Worm (Caenorhabditis elegans) whole organism, L1 larva: ENCODE measurements around the gene C25A8.5.

Experiments used
- ceh-90 ChIP-seq: sonication (generic microtip); optimal IDR thresholded peaks from 2 replicates; lab custom pipeline; 2016; ENCODE audit warnings: missing genetic modification characterization, missing compliant biosample characterization
- ces-1 ChIP-seq: fragments of 150-350 bp; optimal IDR thresholded peaks from 2 replicates; lab custom pipeline; 2014; ENCODE audit warnings: missing biosample characterization, missing genetic modification reagents, missing genetic modification characterization
- efl-1 ChIP-seq, 4 experiments: fragments of 150-350 bp; optimal IDR thresholded peaks in 3 of 4; peaks in 1 of 4; 1 replicate in 1 of 4; 2 replicates in 3 of 4; lab custom pipeline; 2014; ENCODE audit warnings: missing biosample characterization in 2 of 4, missing genetic modification characterization in 2 of 4, missing genetic modification reagents in 2 of 4
- fos-1 ChIP-seq: fragments of 150-350 bp; optimal IDR thresholded peaks from 2 replicates; lab custom pipeline; 2014; ENCODE audit warnings: missing biosample characterization, missing genetic modification characterization
- isw-1 ChIP-seq: fragments of 200-800 bp; sonication (Bioruptor generic); IDR thresholded peaks from 2 replicates; pipeline ENCODE4 v1.3.6; 2022; ENCODE audit warnings: missing genetic modification characterization, missing compliant biosample characterization
- jun-1 ChIP-seq: fragments of 150-350 bp; optimal IDR thresholded peaks from 2 replicates; lab custom pipeline; 2014; ENCODE audit warnings: missing biosample characterization, missing genetic modification reagents, missing genetic modification characterization
- lin-13 ChIP-seq: fragments of 150-350 bp; optimal IDR thresholded peaks from 2 replicates; lab custom pipeline; 2014; ENCODE audit warnings: missing biosample characterization, missing genetic modification reagents, missing genetic modification characterization
- nhr-28 ChIP-seq: fragments of 150-350 bp; optimal IDR thresholded peaks from 2 replicates; lab custom pipeline; 2014; ENCODE audit warnings: missing biosample characterization, missing genetic modification characterization
- skn-1 ChIP-seq: fragments of 150-350 bp; optimal IDR thresholded peaks from 2 replicates; lab custom pipeline; 2014; ENCODE audit warnings: missing biosample characterization, missing genetic modification characterization
- tbx-2 ChIP-seq: sonication (generic microtip); optimal IDR thresholded peaks from 2 replicates; lab custom pipeline; 2016; ENCODE audit warnings: missing genetic modification characterization, missing compliant biosample characterization
- tlp-1 ChIP-seq: fragments of 150-350 bp; optimal IDR thresholded peaks from 2 replicates; lab custom pipeline; 2014; ENCODE audit warnings: missing biosample characterization, missing genetic modification characterization
- ztf-11 ChIP-seq, 2 experiments: sonication (generic microtip); optimal IDR thresholded peaks; 2 replicates each; lab custom pipeline; 2016 to 2017; ENCODE audit warnings: missing genetic modification characterization in 2 of 2, missing biosample characterization in 1 of 2, missing compliant biosample characterization in 1 of 2

- TF ChIP-seq ztf-11 (tag; optimal IDR thresholded peaks at IDR 0.05; lab: Kevin White, UChicago) (peak in 1 of 2 experiments; percentile 89), fos-1 (tag; lab: Kevin White, UChicago) (peak; percentile 67), isw-1 (peak; percentile 3; the same call in 1 of the 2 replicates), nhr-28 (tag; lab: Kevin White, UChicago) (no peak), skn-1 (tag; lab: Kevin White, UChicago) (peak; percentile 61), ces-1 (GFP tag; lab: Kevin White, UChicago) (no peak), ceh-90 (tag; lab: Kevin White, UChicago) (no peak), tlp-1 (tag; lab: Kevin White, UChicago) (no peak), lin-13 (GFP tag; lab: Kevin White, UChicago) (peak; percentile 14), efl-1 (optimal IDR thresholded peaks at IDR 0.05; lab: Kevin White, UChicago) (peak; percentile 60 to 66), efl-1 (GFP tag; optimal IDR thresholded peaks at IDR 0.05 in 1 of 2; lab: Kevin White, UChicago) (peak; percentile 31 to 62), tbx-2 (peak; percentile 81), jun-1 (tag; lab: Kevin White, UChicago) (peak; percentile 48)
Observed at ce11 chrIV:7023004-7023403, 23.7 kb downstream of the C25A8.5 start.
